Worm (Caenorhabditis elegans) whole organism, early embryonic: ENCODE results near the gene frpr-2.

ENCODE experiments used
- B0310.2 ChIP-seq: sonication (generic microtip); optimal IDR thresholded peaks from 2 replicates; lab custom pipeline; 2016; ENCODE audit warnings: mild to moderate bottlenecking, missing genetic modification characterization, missing compliant biosample characterization
- F13C5.2 ChIP-seq: sonication (generic microtip); optimal IDR thresholded peaks from 2 replicates; lab custom pipeline; 2017; ENCODE audit warnings: mild to moderate bottlenecking, missing genetic modification characterization, inconsistent platforms, missing compliant biosample characterization
- aly-1 ChIP-seq: sonication (generic microtip); optimal IDR thresholded peaks from 2 replicates; lab custom pipeline; 2016; ENCODE audit warnings: missing genetic modification characterization, missing compliant biosample characterization
- ama-1 ChIP-seq: fragments of 150-350 bp; optimal IDR thresholded peaks from 2 replicates; lab custom pipeline; 2014
- ceh-13 ChIP-seq: fragments of 200-800 bp; sonication (Bioruptor generic); optimal IDR thresholded peaks from 2 replicates; lab custom pipeline; 2018; ENCODE audit warnings: mild to moderate bottlenecking, missing genetic modification characterization, missing compliant biosample characterization
- ceh-36 ChIP-seq: sonication (generic microtip); optimal IDR thresholded peaks from 2 replicates; lab custom pipeline; 2016; ENCODE audit warnings: missing genetic modification characterization, inconsistent platforms, missing compliant biosample characterization
- ets-7 ChIP-seq: sonication (generic microtip); optimal IDR thresholded peaks from 2 replicates; lab custom pipeline; 2016; ENCODE audit warnings: missing genotype, missing genetic modification characterization, missing compliant biosample characterization
- flt-1 ChIP-seq: fragments of 200-800 bp; sonication (Bioruptor generic); IDR thresholded peaks from 2 replicates; pipeline ENCODE4 v1.3.6; 2022; ENCODE audit warnings: missing genetic modification characterization, missing compliant biosample characterization
- hmbx-1 ChIP-seq: sonication (generic microtip); optimal IDR thresholded peaks from 2 replicates; lab custom pipeline; 2016; ENCODE audit warnings: mild to moderate bottlenecking, missing genetic modification characterization, missing compliant biosample characterization
- hmg-4 ChIP-seq: fragments of 200-800 bp; sonication (Bioruptor generic); optimal IDR thresholded peaks from 2 replicates; lab custom pipeline; 2018; ENCODE audit warnings: mild to moderate bottlenecking, missing genetic modification characterization, missing compliant biosample characterization
- hnd-1 ChIP-seq: sonication (generic microtip); optimal IDR thresholded peaks from 2 replicates; lab custom pipeline; 2016; ENCODE audit warnings: missing genetic modification characterization, missing compliant biosample characterization
- pes-1 ChIP-seq: fragments of 200-800 bp; sonication (Bioruptor generic); IDR thresholded peaks from 2 replicates; pipeline ENCODE4 v1.3.6; 2022; ENCODE audit warnings: missing genetic modification reagents, missing genetic modification characterization, missing compliant biosample characterization
- scrt-1 ChIP-seq: fragments of 200-800 bp; sonication (Bioruptor generic); IDR thresholded peaks from 2 replicates; pipeline ENCODE4 v1.3.6; 2022; ENCODE audit warnings: missing genetic modification characterization, missing compliant biosample characterization
- sea-1 ChIP-seq: fragments of 200-800 bp; sonication (Bioruptor generic); conservative IDR thresholded peaks from 2 replicates; pipeline ENCODE4 v1.3.6; 2022; ENCODE audit warnings: missing genetic modification characterization, missing compliant biosample characterization
- tbx-11 ChIP-seq: fragments of 200-800 bp; sonication (Bioruptor generic); IDR thresholded peaks from 2 replicates; pipeline ENCODE4 v1.3.6; 2022; ENCODE audit warnings: missing genetic modification characterization, missing compliant biosample characterization
- tbx-37 ChIP-seq: fragments of 200-800 bp; sonication (Bioruptor generic); conservative IDR thresholded peaks from 2 replicates; pipeline ENCODE4 v1.3.6; 2022; ENCODE audit warnings: missing genetic modification reagents, missing genetic modification characterization, missing compliant biosample characterization
- tra-4 ChIP-seq: sonication (generic microtip); optimal IDR thresholded peaks from 2 replicates; lab custom pipeline; 2017; ENCODE audit warnings: missing genetic modification characterization, missing compliant biosample characterization

frpr-2 gene

DNA sequence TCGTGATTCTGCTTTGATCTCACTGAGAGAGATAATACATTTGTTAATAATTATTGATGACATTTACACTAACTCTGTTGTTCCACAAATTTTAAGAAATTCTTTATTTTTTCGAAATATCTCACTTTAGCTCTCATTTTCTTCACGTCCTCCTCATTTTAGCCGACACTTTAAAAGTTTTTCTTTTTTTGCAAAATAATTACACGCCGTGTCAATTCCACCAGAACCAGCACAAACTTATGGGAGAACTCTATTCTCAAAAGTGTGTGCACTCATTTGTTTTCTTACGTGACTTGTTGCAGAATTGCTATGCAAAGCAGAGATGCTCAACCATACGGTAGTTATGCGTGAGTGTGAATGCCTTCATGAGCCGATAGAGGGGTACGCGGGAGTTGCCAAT, at the start of gene frpr-2:
TSS of gene frpr-2 (plus strand) at position 301 of the 400 bp plus-strand sequence.
- no peak for TF ChIP-seq tra-4 (tag; lab: Kevin White, UChicago)
- TF ChIP-seq hmbx-1: no peak
- TF ChIP-seq scrt-1 (GFP tag; lab: Robert Waterston, UW): no peak
- no peak for TF ChIP-seq ceh-36 (tag; lab: Kevin White, UChicago)
- TF ChIP-seq flt-1 (GFP tag; lab: Robert Waterston, UW): no peak
- no peak for TF ChIP-seq F13C5.2 (tag; lab: Kevin White, UChicago)
- no peak for TF ChIP-seq sea-1 (GFP tag; lab: Robert Waterston, UW)
- TF ChIP-seq ets-7: no peak
- no peak for TF ChIP-seq pes-1 (GFP tag; lab: Robert Waterston, UW)
- TF ChIP-seq aly-1 (tag; lab: Kevin White, UChicago): no peak
- no peak for TF ChIP-seq ama-1 (lab: Kevin White, UChicago)
- TF ChIP-seq B0310.2 (tag; lab: Kevin White, UChicago): no peak
- no peak for TF ChIP-seq ceh-13
- no peak for TF ChIP-seq tbx-11 (GFP tag; lab: Robert Waterston, UW)
- TF ChIP-seq tbx-37: no peak
- no peak for TF ChIP-seq hnd-1 (tag; lab: Kevin White, UChicago)
- no peak for TF ChIP-seq hmg-4 (GFP tag; lab: Kevin White, UChicago)

- TF ChIP-seq ceh-13: no peak
- no peak for TF ChIP-seq ets-7
- no peak for TF ChIP-seq hmbx-1
- no peak for TF ChIP-seq F13C5.2 (tag; lab: Kevin White, UChicago)
- TF ChIP-seq aly-1 (tag; lab: Kevin White, UChicago): no peak
- no peak for TF ChIP-seq sea-1 (GFP tag; lab: Robert Waterston, UW)
- TF ChIP-seq tbx-37: no peak
- no peak for TF ChIP-seq pes-1 (GFP tag; lab: Robert Waterston, UW)
- TF ChIP-seq ama-1 (lab: Kevin White, UChicago): no peak
- no peak for TF ChIP-seq tra-4 (tag; lab: Kevin White, UChicago)
- TF ChIP-seq B0310.2 (tag; lab: Kevin White, UChicago): no peak
- TF ChIP-seq flt-1 (GFP tag; lab: Robert Waterston, UW): no peak
Observed at ce11 chrX:12915693-12916092, 49.6 kb upstream of the frpr-2 start.

DNA sequence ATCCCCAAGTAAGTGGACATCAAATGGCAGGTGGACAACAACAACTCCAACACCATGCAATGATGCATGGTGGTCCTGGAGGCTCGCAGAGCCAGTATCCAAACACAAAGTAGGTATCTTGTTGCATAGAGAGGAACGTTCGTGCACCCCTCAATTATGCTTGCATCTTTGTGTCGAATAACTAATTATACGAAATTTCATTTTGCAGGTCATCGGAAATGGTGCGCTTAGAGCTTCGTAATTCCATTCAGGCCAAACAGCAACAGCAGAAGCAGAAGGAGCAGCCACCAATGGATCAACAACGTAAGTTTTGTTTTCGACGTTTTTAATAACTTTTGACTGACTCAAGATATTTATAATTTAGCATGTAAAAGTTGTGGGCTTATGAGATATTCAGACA, 48.8 kb upstream of the frpr-2 start:
- TF ChIP-seq ceh-13: no peak
- no peak for TF ChIP-seq tbx-37
- TF ChIP-seq hmbx-1: no peak
- TF ChIP-seq aly-1 (tag; lab: Kevin White, UChicago): no peak
- no peak for TF ChIP-seq hmg-4 (GFP tag; lab: Kevin White, UChicago)
- TF ChIP-seq hnd-1 (tag; lab: Kevin White, UChicago): no peak
- TF ChIP-seq pes-1 (GFP tag; lab: Robert Waterston, UW): no peak
- TF ChIP-seq ama-1 (lab: Kevin White, UChicago): no peak
- no peak for TF ChIP-seq flt-1 (GFP tag; lab: Robert Waterston, UW)
- TF ChIP-seq B0310.2 (tag; lab: Kevin White, UChicago): no peak
- TF ChIP-seq sea-1 (GFP tag; lab: Robert Waterston, UW): no peak
- TF ChIP-seq tra-4 (tag; lab: Kevin White, UChicago): no peak
- TF ChIP-seq F13C5.2 (tag; lab: Kevin White, UChicago): no peak

DNA sequence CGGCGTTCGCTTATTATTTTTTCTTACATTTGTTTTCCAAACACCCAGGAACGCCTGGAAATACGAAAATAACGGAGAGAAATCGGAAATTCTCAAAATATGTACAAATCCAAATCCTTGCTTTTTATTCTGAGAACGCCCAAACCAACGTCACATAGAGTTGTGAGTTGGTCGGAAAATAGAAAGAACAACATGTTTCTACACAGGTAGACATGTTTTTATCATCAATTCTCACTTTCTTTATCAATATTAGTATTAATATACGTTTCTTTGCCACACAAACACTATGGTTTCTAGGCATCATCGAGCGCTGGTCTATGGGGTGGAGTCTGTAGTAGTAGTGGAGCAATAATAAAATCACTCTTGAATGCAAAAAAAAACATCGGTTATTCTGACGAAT, 46.8 kb upstream of the frpr-2 start:
- no peak for TF ChIP-seq F13C5.2 (tag; lab: Kevin White, UChicago)
- no peak for TF ChIP-seq tbx-37
- TF ChIP-seq hmg-4 (GFP tag; lab: Kevin White, UChicago): no peak
- TF ChIP-seq flt-1 (GFP tag; lab: Robert Waterston, UW): no peak
- TF ChIP-seq pes-1 (GFP tag; lab: Robert Waterston, UW): no peak
- TF ChIP-seq sea-1 (GFP tag; lab: Robert Waterston, UW): no peak
- TF ChIP-seq tra-4 (tag; lab: Kevin White, UChicago): no peak
- no peak for TF ChIP-seq aly-1 (tag; lab: Kevin White, UChicago)
- no peak for TF ChIP-seq ets-7
- no peak for TF ChIP-seq ceh-13
- no peak for TF ChIP-seq tbx-11 (GFP tag; lab: Robert Waterston, UW)
- TF ChIP-seq ama-1 (lab: Kevin White, UChicago): no peak
- TF ChIP-seq scrt-1 (GFP tag; lab: Robert Waterston, UW): no peak
- no peak for TF ChIP-seq B0310.2 (tag; lab: Kevin White, UChicago)
- TF ChIP-seq ceh-36 (tag; lab: Kevin White, UChicago): no peak
- TF ChIP-seq hnd-1 (tag; lab: Kevin White, UChicago): no peak
- TF ChIP-seq hmbx-1: no peak

- TF ChIP-seq F13C5.2 (tag; lab: Kevin White, UChicago): no peak
- TF ChIP-seq flt-1 (GFP tag; lab: Robert Waterston, UW): no peak
- TF ChIP-seq scrt-1 (GFP tag; lab: Robert Waterston, UW): no peak
Observed at ce11 chrX:12926998-12927397, 38.3 kb upstream of the frpr-2 start.

DNA sequence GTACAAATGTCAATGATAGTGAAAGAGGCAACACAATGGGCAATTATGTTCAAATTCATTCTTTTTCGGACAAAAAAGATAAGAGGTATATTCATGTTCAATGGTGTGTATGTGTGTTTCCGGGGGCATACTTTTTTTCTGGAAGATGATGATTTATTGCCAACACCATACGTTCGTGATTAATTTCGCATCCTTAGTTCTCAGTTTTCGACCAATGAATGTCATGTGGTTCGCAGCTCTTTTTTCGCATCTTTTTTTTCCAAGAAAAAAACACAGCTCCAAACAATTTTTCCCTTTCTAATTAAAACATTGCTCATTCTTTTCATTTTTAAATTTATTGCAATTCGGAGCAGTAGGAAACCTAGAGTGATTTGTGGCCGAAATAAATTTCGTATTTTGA, 36.5 kb upstream of the frpr-2 start:
- TF ChIP-seq ceh-13 (no peak), scrt-1 (GFP tag; lab: Robert Waterston, UW) (no peak), hmbx-1 (no peak), hnd-1 (tag; lab: Kevin White, UChicago) (no peak), F13C5.2 (tag; lab: Kevin White, UChicago) (no peak), hmg-4 (GFP tag; lab: Kevin White, UChicago) (no peak)

DNA sequence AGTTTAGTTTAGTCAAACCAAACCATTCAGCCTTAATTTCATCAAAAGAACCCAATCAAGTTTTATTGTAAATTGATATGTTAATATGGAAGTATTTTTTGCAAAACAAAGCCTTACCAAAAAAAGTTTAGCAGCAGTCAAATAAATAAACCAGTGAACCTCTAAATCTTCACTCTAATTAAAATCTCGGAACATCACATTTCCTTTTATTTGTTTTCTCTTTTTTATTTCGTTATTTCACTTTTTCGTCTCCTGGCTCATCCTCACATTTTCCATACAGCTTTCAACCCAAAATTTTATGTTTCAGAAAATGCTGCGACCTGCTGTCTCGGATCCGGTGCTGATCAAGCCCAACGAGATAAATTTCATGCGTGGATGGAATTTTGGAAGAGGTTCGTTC, 35.3 kb upstream of the frpr-2 start, which contains the start of gene C34E7.3:
TSS of gene C34E7.3 (plus strand) at position 301 of the 400 bp plus-strand sequence.
- TF ChIP-seq hmbx-1: no peak
- TF ChIP-seq F13C5.2 (tag; lab: Kevin White, UChicago): no peak
- no peak for TF ChIP-seq ama-1 (lab: Kevin White, UChicago)
- TF ChIP-seq flt-1 (GFP tag; lab: Robert Waterston, UW): no peak
- no peak for TF ChIP-seq scrt-1 (GFP tag; lab: Robert Waterston, UW)
- TF ChIP-seq tbx-11 (GFP tag; lab: Robert Waterston, UW): no peak

DNA sequence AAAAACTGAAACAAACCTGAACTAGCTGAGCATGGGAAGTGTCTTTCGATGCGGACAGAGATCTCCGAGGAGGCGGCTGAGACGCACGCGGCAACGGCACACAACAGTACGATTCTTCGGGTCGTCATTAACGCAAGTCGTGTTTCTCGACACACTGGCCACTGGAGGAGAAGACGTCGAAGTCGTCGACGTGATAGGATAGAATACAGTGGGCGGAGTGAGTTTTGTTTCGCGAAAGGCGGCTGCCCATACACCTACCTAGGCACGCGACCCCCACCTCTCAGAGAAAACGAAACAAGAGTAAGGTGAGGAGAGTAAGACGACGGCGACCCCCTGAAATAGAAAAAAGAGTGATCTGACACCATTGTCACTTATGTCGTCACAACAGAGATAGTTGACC, 30.5 kb upstream of the frpr-2 start, which contains the start of gene gmap-1:
TSS of gene gmap-1 (minus strand) at position 211 of the 400 bp plus-strand sequence.
- TF ChIP-seq hmg-4 (GFP tag; lab: Kevin White, UChicago) (peak; percentile 2), tbx-11 (GFP tag; lab: Robert Waterston, UW) (no peak)
